Worm (Caenorhabditis elegans): ENCODE results near the gene F11E6.9.

The F11E6.9 gene

ce11 chrIV:17426970-17427369 lies 48.2 kb downstream of the F11E6.9 start:
- TF ChIP-seq bed-3 (GFP tag; optimal IDR thresholded peaks at IDR 0.05): no peak
- TF ChIP-seq blmp-1 (tag; optimal IDR thresholded peaks at IDR 0.05): no peak
- no peak for TF ChIP-seq lsy-2 (tag; optimal IDR thresholded peaks at IDR 0.05)
- no peak for TF ChIP-seq nhr-237 (tag; optimal IDR thresholded peaks at IDR 0.05)
- no peak for TF ChIP-seq nhr-2 (tag; optimal IDR thresholded peaks at IDR 0.05)
- TF ChIP-seq flh-1 (GFP tag; optimal IDR thresholded peaks at IDR 0.05): no peak
- TF ChIP-seq ces-1 (GFP tag; optimal IDR thresholded peaks at IDR 0.05): peak; percentile 17
- no peak for TF ChIP-seq snpc-4 (tag; optimal IDR thresholded peaks at IDR 0.05)
